Worm (Caenorhabditis elegans) whole organism, mixed stage, embryonic: Measurements from ENCODE around the gene C53A5.11.

Experiments
- bed-3 ChIP-seq: fragments of 200-800 bp; sonication (Bioruptor generic); optimal IDR thresholded peaks from 3 replicates; lab custom pipeline; 2018; ENCODE audit warnings: mild to moderate bottlenecking, missing genetic modification characterization, moderate library complexity, missing compliant biosample characterization
- blmp-1 ChIP-seq: fragments of 150-350 bp; optimal IDR thresholded peaks from 2 replicates; lab custom pipeline; 2014; ENCODE audit warnings: missing biosample characterization, missing genetic modification characterization
- ces-1 ChIP-seq: fragments of 150-350 bp; optimal IDR thresholded peaks from 2 replicates; lab custom pipeline; 2014; ENCODE audit warnings: missing biosample characterization, missing genetic modification reagents, missing genetic modification characterization
- cnd-1 ChIP-seq: fragments of 200-800 bp; sonication (Bioruptor generic); optimal IDR thresholded peaks from 2 replicates; lab custom pipeline; 2018; ENCODE audit warnings: mild to moderate bottlenecking, missing genetic modification characterization, missing compliant biosample characterization
- elt-3 ChIP-seq: fragments of 150-350 bp; optimal IDR thresholded peaks from 2 replicates; lab custom pipeline; 2014; ENCODE audit warnings: missing biosample characterization, missing genetic modification characterization
- lsy-2 ChIP-seq: fragments of 150-350 bp; optimal IDR thresholded peaks from 2 replicates; lab custom pipeline; 2014; ENCODE audit warnings: missing biosample characterization, missing genetic modification characterization
- nhr-12 ChIP-seq: fragments of 150-350 bp; optimal IDR thresholded peaks from 2 replicates; lab custom pipeline; 2014; ENCODE audit warnings: missing biosample characterization, missing genetic modification characterization
- nhr-76 ChIP-seq: sonication (generic microtip); optimal IDR thresholded peaks from 2 replicates; lab custom pipeline; 2017; ENCODE audit warnings: missing biosample characterization, missing genetic modification characterization
- sem-2 ChIP-seq: fragments of 200-800 bp; sonication (Bioruptor generic); optimal IDR thresholded peaks from 2 replicates; lab custom pipeline; 2018; ENCODE audit warnings: mild to moderate bottlenecking, missing genetic modification characterization, missing compliant biosample characterization
- snpc-4 ChIP-seq: fragments of 150-350 bp; optimal IDR thresholded peaks from 2 replicates; lab custom pipeline; 2014; ENCODE audit warnings: missing biosample characterization, missing genetic modification characterization
- unc-39 ChIP-seq: fragments of 150-350 bp; optimal IDR thresholded peaks from 2 replicates; lab custom pipeline; 2014; ENCODE audit warnings: missing biosample characterization, missing genetic modification characterization
- unc-62 ChIP-seq: fragments of 150-350 bp; optimal IDR thresholded peaks from 2 replicates; lab custom pipeline; 2014; ENCODE audit warnings: missing biosample characterization, missing genetic modification reagents, missing genetic modification characterization
- ztf-11 ChIP-seq: fragments of 150-350 bp; optimal IDR thresholded peaks from 2 replicates; lab custom pipeline; 2014; ENCODE audit warnings: missing biosample characterization, missing genetic modification characterization

DNA sequence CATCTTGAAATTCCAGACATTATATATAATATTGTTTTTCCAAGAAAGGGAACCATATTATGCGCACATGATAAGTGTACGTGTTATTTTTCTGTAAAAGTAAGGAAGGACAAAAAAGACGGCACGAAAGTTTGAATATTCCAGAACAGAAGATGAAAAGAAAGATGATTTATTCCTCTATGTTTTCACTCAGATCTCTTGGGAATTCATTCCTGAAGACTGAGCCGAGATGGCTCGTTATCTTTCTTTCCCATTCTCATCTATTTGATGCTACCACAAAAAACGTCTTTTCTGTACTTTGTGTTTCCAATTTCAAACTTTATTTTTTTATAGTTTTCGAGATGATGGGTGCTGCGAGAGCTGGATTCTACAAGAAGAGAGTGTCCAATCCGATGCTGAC lies 41.1 kb downstream of the C53A5.11 start:
- no peak for TF ChIP-seq unc-39 (tag; lab: Kevin White, UChicago)
- TF ChIP-seq unc-62 (GFP tag; lab: Kevin White, UChicago) = no peak
- TF ChIP-seq elt-3 = no peak
- no peak for TF ChIP-seq lsy-2
- TF ChIP-seq snpc-4 = no peak
- no peak for TF ChIP-seq nhr-76
- no peak for TF ChIP-seq nhr-12
- TF ChIP-seq bed-3 = no peak
- TF ChIP-seq ztf-11 (tag; lab: Kevin White, UChicago) = no peak
- TF ChIP-seq sem-2 (GFP tag; lab: Kevin White, UChicago) = no peak
- TF ChIP-seq cnd-1 (tag; lab: Kevin White, UChicago) = no peak
- TF ChIP-seq blmp-1 (tag; lab: Kevin White, UChicago) = no peak
- TF ChIP-seq ces-1 (GFP tag; lab: Kevin White, UChicago) = no peak
